Worm (Caenorhabditis elegans) whole organism, L4 larva: ENCODE results near the gene F21A3.11.

Source experiments
- D1046.2 ChIP-seq: fragments of 200-800 bp; sonication (Bioruptor generic); IDR thresholded peaks from 2 replicates; pipeline ENCODE4 v1.3.6; 2022; ENCODE audit warnings: missing genetic modification characterization, missing compliant biosample characterization
- ama-1 ChIP-seq: fragments of 150-350 bp; optimal IDR thresholded peaks from 2 replicates; lab custom pipeline; 2014; ENCODE audit warnings: inconsistent platforms, mixed read lengths
- ceh-44 ChIP-seq: fragments of 200-800 bp; sonication (Bioruptor generic); IDR thresholded peaks from 2 replicates; pipeline ENCODE4 v1.3.6; 2022; ENCODE audit warnings: missing genetic modification reagents, missing genetic modification characterization, missing compliant biosample characterization
- fkh-10 ChIP-seq: fragments of 150-350 bp; optimal IDR thresholded peaks from 2 replicates; lab custom pipeline; 2014; ENCODE audit warnings: missing biosample characterization, missing genetic modification reagents, missing genetic modification characterization
- mdl-1 ChIP-seq, 2 experiments: fragments of 150-350 bp in 1 of 2; sonication (generic microtip) in 1 of 2; optimal IDR thresholded peaks; 2 replicates each; lab custom pipeline; 2014 to 2017; ENCODE audit warnings: missing biosample characterization in 2 of 2, missing genetic modification characterization in 2 of 2

ce11 chrV:15515365-15515764, 17.6 kb downstream of the F21A3.11 start:
- TF ChIP-seq ama-1 (lab: Kevin White, UChicago) (no peak), D1046.2 (peak; percentile 88), mdl-1 (tag; optimal IDR thresholded peaks at IDR 0.05; lab: Kevin White, UChicago) (no peak), fkh-10 (no peak), ceh-44 (GFP tag; lab: Robert Waterston, UW) (no peak)
